Worm (Caenorhabditis elegans) whole organism, L3 larva: Measurements from ENCODE around the gene tlp-1.

Source experiments
- ama-1 ChIP-seq: fragments of 150-350 bp; optimal IDR thresholded peaks from 2 replicates; lab custom pipeline; 2018
- ceh-82 ChIP-seq: fragments of 150-350 bp; optimal IDR thresholded peaks from 2 replicates; lab custom pipeline; 2014; ENCODE audit warnings: missing biosample characterization, missing genetic modification characterization
- ceh-9 ChIP-seq: sonication (generic microtip); optimal IDR thresholded peaks from 2 replicates; lab custom pipeline; 2018; ENCODE audit warnings: missing biosample characterization, missing genetic modification characterization
- daf-12 ChIP-seq: fragments of 150-350 bp; optimal IDR thresholded peaks from 2 replicates; lab custom pipeline; 2014; ENCODE audit warnings: missing biosample characterization, missing genetic modification reagents, missing genetic modification characterization
- egl-27 ChIP-seq: sonication (generic microtip); optimal IDR thresholded peaks from 4 replicates; lab custom pipeline; 2017; ENCODE audit warnings: missing biosample characterization, missing genetic modification reagents, missing genetic modification characterization
- elt-3 ChIP-seq, 3 experiments: fragments of 150-350 bp in 1 of 3; sonication (generic microtip) in 2 of 3; optimal IDR thresholded peaks; 2 replicates in 2 of 3; 4 replicates in 1 of 3; lab custom pipeline; 2014 to 2017; ENCODE audit warnings: missing biosample characterization in 3 of 3, missing genetic modification characterization in 3 of 3
- eor-1 ChIP-seq, 2 experiments: fragments of 150-350 bp; optimal IDR thresholded peaks; 2 replicates each; lab custom pipeline; 2014 to 2018; ENCODE audit warnings: missing biosample characterization in 2 of 2, missing genetic modification characterization in 2 of 2
- fkh-10 ChIP-seq: sonication (generic microtip); optimal IDR thresholded peaks from 2 replicates; lab custom pipeline; 2017; ENCODE audit warnings: missing biosample characterization, missing genetic modification reagents, missing genetic modification characterization
- fkh-2 ChIP-seq: fragments of 150-350 bp; optimal IDR thresholded peaks from 2 replicates; lab custom pipeline; 2014; ENCODE audit warnings: missing biosample characterization, missing genetic modification reagents, missing genetic modification characterization
- fos-1 ChIP-seq: fragments of 150-350 bp; optimal IDR thresholded peaks from 2 replicates; lab custom pipeline; 2014; ENCODE audit warnings: missing biosample characterization, missing genetic modification characterization
- hmg-11 ChIP-seq: sonication (generic microtip); optimal IDR thresholded peaks from 2 replicates; lab custom pipeline; 2016; ENCODE audit warnings: missing genetic modification characterization, missing compliant biosample characterization
- jun-1 ChIP-seq: fragments of 150-350 bp; optimal IDR thresholded peaks from 2 replicates; lab custom pipeline; 2014; ENCODE audit warnings: missing biosample characterization, missing genetic modification reagents, missing genetic modification characterization
- lin-15B ChIP-seq: fragments of 150-350 bp; optimal IDR thresholded peaks from 2 replicates; lab custom pipeline; 2014; ENCODE audit warnings: missing biosample characterization, missing genetic modification characterization
- lsy-12 ChIP-seq: sonication (generic microtip); optimal IDR thresholded peaks from 2 replicates; lab custom pipeline; 2016; ENCODE audit warnings: mild to moderate bottlenecking, missing genetic modification characterization, missing compliant biosample characterization
- mdl-1 ChIP-seq: fragments of 150-350 bp; optimal IDR thresholded peaks from 2 replicates; lab custom pipeline; 2014; ENCODE audit warnings: missing biosample characterization, missing genetic modification characterization
- nfya-1 ChIP-seq: sonication (generic microtip); optimal IDR thresholded peaks from 2 replicates; lab custom pipeline; 2017; ENCODE audit warnings: missing genetic modification characterization, mild to moderate bottlenecking, missing compliant biosample characterization, antibody characterized with exemption, moderate library complexity; ENCODE audit not compliant: insufficient read depth
- nhr-12 ChIP-seq: fragments of 150-350 bp; optimal IDR thresholded peaks from 2 replicates; lab custom pipeline; 2014; ENCODE audit warnings: missing biosample characterization, missing genetic modification characterization
- nhr-23 ChIP-seq: fragments of 150-350 bp; optimal IDR thresholded peaks from 2 replicates; lab custom pipeline; 2014; ENCODE audit warnings: missing biosample characterization, missing genetic modification reagents, missing genetic modification characterization
- nhr-237 ChIP-seq: fragments of 150-350 bp; optimal IDR thresholded peaks from 2 replicates; lab custom pipeline; 2014; ENCODE audit warnings: missing biosample characterization, missing genetic modification characterization
- nhr-25 ChIP-seq: sonication (generic microtip); optimal IDR thresholded peaks from 2 replicates; lab custom pipeline; 2017; ENCODE audit warnings: missing biosample characterization, missing genetic modification characterization
- nhr-28 ChIP-seq: fragments of 150-350 bp; optimal IDR thresholded peaks from 2 replicates; lab custom pipeline; 2014; ENCODE audit warnings: missing biosample characterization, missing genetic modification characterization
- nhr-43 ChIP-seq: sonication (generic microtip); optimal IDR thresholded peaks from 2 replicates; lab custom pipeline; 2016; ENCODE audit warnings: mild to moderate bottlenecking, missing genetic modification characterization, missing compliant biosample characterization; ENCODE audit not compliant: poor library complexity, severe bottlenecking
- nhr-67 ChIP-seq: fragments of 150-350 bp; optimal IDR thresholded peaks from 2 replicates; lab custom pipeline; 2014; ENCODE audit warnings: missing biosample characterization, missing genetic modification characterization
- nhr-76 ChIP-seq: fragments of 150-350 bp; sonication (generic microtip); optimal IDR thresholded peaks from 5 replicates; lab custom pipeline; 2014; ENCODE audit warnings: missing biosample characterization, missing genetic modification characterization
- nhr-77 ChIP-seq: fragments of 150-350 bp; optimal IDR thresholded peaks from 2 replicates; lab custom pipeline; 2014; ENCODE audit warnings: missing biosample characterization, missing genetic modification characterization
- pha-4 ChIP-seq: fragments of 150-350 bp; optimal IDR thresholded peaks from 2 replicates; lab custom pipeline; 2014; ENCODE audit warnings: missing biosample characterization, missing genetic modification reagents, missing genetic modification characterization
- pqm-1 ChIP-seq: fragments of 150-350 bp; optimal IDR thresholded peaks from 2 replicates; lab custom pipeline; 2017; ENCODE audit warnings: missing biosample characterization, missing genetic modification characterization, inconsistent platforms
- sea-2 ChIP-seq: fragments of 150-350 bp; sonication (generic microtip); optimal IDR thresholded peaks from 4 replicates; lab custom pipeline; 2014; ENCODE audit warnings: missing biosample characterization, missing genetic modification reagents, missing genetic modification characterization
- tbx-2 ChIP-seq: sonication (generic microtip); optimal IDR thresholded peaks from 2 replicates; lab custom pipeline; 2016; ENCODE audit warnings: mild to moderate bottlenecking, missing genetic modification characterization, missing compliant biosample characterization
- unc-62 ChIP-seq: fragments of 150-350 bp; sonication (generic microtip); optimal IDR thresholded peaks from 4 replicates; lab custom pipeline; 2014; ENCODE audit warnings: missing biosample characterization, missing genetic modification reagents, missing genetic modification characterization
- zag-1 ChIP-seq: fragments of 150-350 bp; optimal IDR thresholded peaks from 2 replicates; lab custom pipeline; 2014; ENCODE audit warnings: missing biosample characterization, missing genetic modification characterization
- ztf-4 ChIP-seq: fragments of 150-350 bp; optimal IDR thresholded peaks from 2 replicates; lab custom pipeline; 2014; ENCODE audit warnings: missing biosample characterization, missing genetic modification characterization

tlp-1 gene

ce11 chrIV:13679495-13679894 is 24.4 kb downstream of the tlp-1 start:
- TF ChIP-seq nfya-1 (tag; lab: Kevin White, UChicago) (peak; percentile 93), daf-12 (tag; lab: Kevin White, UChicago) (no peak), nhr-76 (tag; lab: Kevin White, UChicago) (no peak), pqm-1 (tag; lab: Kevin White, UChicago) (no peak), sea-2 (GFP tag; lab: Kevin White, UChicago) (no peak)

- TF ChIP-seq ztf-4 (tag; lab: Kevin White, UChicago) (no peak), fkh-2 (tag; lab: Kevin White, UChicago) (no peak), nhr-67 (no peak), nfya-1 (tag; lab: Kevin White, UChicago) (no peak), elt-3 (tag; optimal IDR thresholded peaks at IDR 0.05; lab: Kevin White, UChicago) (no peak)
These were observed 25.2 kb downstream of the tlp-1 start, which contains the start of gene srlf-26 for ce11 chrIV:13678649-13679048. Gene srlf-26 (plus strand): TSS chrIV:13678949.

ce11 chrIV:13673504-13673903 is 30.4 kb downstream of the tlp-1 start, which contains the start of gene oac-48:
Gene oac-48 (plus strand): TSS chrIV:13673804.
- TF ChIP-seq eor-1 (tag; optimal IDR thresholded peaks at IDR 0.05; lab: Kevin White, UChicago), result no peak
- TF ChIP-seq sea-2 (GFP tag; lab: Kevin White, UChicago), result no peak
- no peak for TF ChIP-seq mdl-1 (tag; lab: Kevin White, UChicago)
- TF ChIP-seq egl-27 (tag; lab: Kevin White, UChicago), result no peak
- no peak for TF ChIP-seq unc-62 (GFP tag; lab: Kevin White, UChicago)
- TF ChIP-seq lin-15B (tag; lab: Kevin White, UChicago), result no peak
- no peak for TF ChIP-seq nhr-237
- no peak for TF ChIP-seq nhr-25 (tag; lab: Kevin White, UChicago)
- TF ChIP-seq nhr-77 (tag; lab: Kevin White, UChicago), result no peak
- TF ChIP-seq tbx-2 (tag; lab: Kevin White, UChicago), result no peak
- TF ChIP-seq, all 47 proteins: peak for 0

ce11 chrIV:13666849-13667430 is 36.9 kb downstream of the tlp-1 start, which contains the start of gene fbxa-215:
Gene fbxa-215 (minus strand): TSS chrIV:13666909.
- no peak for TF ChIP-seq nhr-76 (tag; lab: Kevin White, UChicago)
- no peak for TF ChIP-seq sea-2 (GFP tag; lab: Kevin White, UChicago)
- TF ChIP-seq tbx-2 (tag; lab: Kevin White, UChicago), result no peak
- no peak for TF ChIP-seq nhr-25 (tag; lab: Kevin White, UChicago)
- TF ChIP-seq elt-3 (tag; optimal IDR thresholded peaks at IDR 0.05; lab: Kevin White, UChicago), result no peak
- no peak for TF ChIP-seq lin-15B (tag; lab: Kevin White, UChicago)
- TF ChIP-seq egl-27 (tag; lab: Kevin White, UChicago), result no peak
- no peak for TF ChIP-seq nhr-28 (tag; lab: Kevin White, UChicago)
- no peak for TF ChIP-seq mdl-1 (tag; lab: Kevin White, UChicago)
- TF ChIP-seq nhr-237, result no peak
- TF ChIP-seq daf-12 (tag; lab: Kevin White, UChicago), result no peak
- no peak for TF ChIP-seq pha-4
- no peak for TF ChIP-seq jun-1 (tag; lab: Kevin White, UChicago)
- TF ChIP-seq nhr-12 (tag; lab: Kevin White, UChicago), result no peak
- no peak for TF ChIP-seq ztf-4 (tag; lab: Kevin White, UChicago)
- TF ChIP-seq ceh-9 (tag; lab: Kevin White, UChicago), result no peak

- no peak for TF ChIP-seq ceh-82 (tag; lab: Kevin White, UChicago)
- no peak for TF ChIP-seq unc-62 (GFP tag; lab: Kevin White, UChicago)
- no peak for TF ChIP-seq ama-1 (lab: Kevin White, UChicago)
- TF ChIP-seq pqm-1 (tag; lab: Kevin White, UChicago), result no peak
- no peak for TF ChIP-seq hmg-11
- no peak for TF ChIP-seq nhr-43 (tag; lab: Kevin White, UChicago)
- no peak for TF ChIP-seq mdl-1 (tag; lab: Kevin White, UChicago)
- TF ChIP-seq nhr-67, result no peak
- no peak for TF ChIP-seq lsy-12 (tag; lab: Kevin White, UChicago)
- TF ChIP-seq nhr-76 (tag; lab: Kevin White, UChicago), result no peak
- TF ChIP-seq zag-1 (tag; lab: Kevin White, UChicago), result no peak
- no peak for TF ChIP-seq fos-1 (tag; lab: Kevin White, UChicago)
- no peak for TF ChIP-seq nhr-28 (tag; lab: Kevin White, UChicago)
- no peak for TF ChIP-seq ceh-9 (tag; lab: Kevin White, UChicago)
- no peak for TF ChIP-seq fkh-10 (GFP tag; lab: Kevin White, UChicago)
- no peak for TF ChIP-seq nhr-23 (tag; lab: Kevin White, UChicago)
- TF ChIP-seq fkh-2 (tag; lab: Kevin White, UChicago), result no peak
- TF ChIP-seq ztf-4 (tag; lab: Kevin White, UChicago), result no peak
These were observed 38.8 kb downstream of the tlp-1 start for ce11 chrIV:13665073-13665472.
